Fruit fly (Drosophila melanogaster): ENCODE data around the gene pb.

Gene pb

dm6 chr3R:6665117-6665654 is 76.7 kb downstream of the pb start (continued):
- no peak for TF ChIP-seq Atf-2 (GFP tag; optimal IDR thresholded peaks at IDR 0.05)
- TF ChIP-seq CG10959 (GFP tag; IDR thresholded peaks at IDR 0.05) = peak; percentile 8; the same call in 1 of the 2 replicates
- no peak for TF ChIP-seq CG34376 (GFP tag; optimal IDR thresholded peaks at IDR 0.05)
- no peak for TF ChIP-seq CG10979 (tag; optimal IDR thresholded peaks at IDR 0.05)
- no peak for TF ChIP-seq CG31441 (GFP tag; IDR thresholded peaks at IDR 0.05)
- no peak for TF ChIP-seq trh (GFP tag; optimal IDR thresholded peaks at IDR 0.05)
- no peak for TF ChIP-seq CG15269 (tag; optimal IDR thresholded peaks at IDR 0.05)
- no peak for TF ChIP-seq Max (GFP tag; optimal IDR thresholded peaks at IDR 0.05)
- TF ChIP-seq CkIIα-i1 (GFP tag; IDR thresholded peaks at IDR 0.05) = no peak
- TF ChIP-seq stwl (tag; optimal IDR thresholded peaks at IDR 0.05) = no peak
- TF ChIP-seq CG1647 (GFP tag; optimal IDR thresholded peaks at IDR 0.05) = no peak
- no peak for TF ChIP-seq CG8089 (GFP tag; optimal IDR thresholded peaks at IDR 0.05)
- TF ChIP-seq so (GFP tag; IDR thresholded peaks at IDR 0.05) = no peak
- TF ChIP-seq jumu (GFP tag; optimal IDR thresholded peaks at IDR 0.05) = no peak
- TF ChIP-seq vvl (GFP tag; IDR thresholded peaks at IDR 0.05) = no peak
- no peak for TF ChIP-seq vnd (GFP tag; IDR thresholded peaks at IDR 0.05; ENCODE audit: partially characterized antibody)
- TF ChIP-seq CG3726 (GFP tag; IDR thresholded peaks at IDR 0.05) = no peak
- TF ChIP-seq CG7271 (tag; optimal IDR thresholded peaks at IDR 0.05) = no peak
- no peak for TF ChIP-seq TFAM (GFP tag; optimal IDR thresholded peaks at IDR 0.05)
- peak; percentile 21 for TF ChIP-seq CG15479 (GFP tag; optimal IDR thresholded peaks at IDR 0.05)
- TF ChIP-seq twi (tag; optimal IDR thresholded peaks at IDR 0.05) = no peak
- no peak for TF ChIP-seq inv (GFP tag; IDR thresholded peaks at IDR 0.05; ENCODE audit: partially characterized antibody)
- TF ChIP-seq toy (GFP tag; IDR thresholded peaks at IDR 0.05) = no peak
- no peak for TF ChIP-seq gem (tag; optimal IDR thresholded peaks at IDR 0.05)
- peak; percentile 52 for TF ChIP-seq CG15601 (tag; optimal IDR thresholded peaks at IDR 0.05)
- TF ChIP-seq CG11723 (GFP tag; optimal IDR thresholded peaks at IDR 0.05) = no peak
- no peak for TF ChIP-seq hth (optimal IDR thresholded peaks at IDR 0.05)
- TF ChIP-seq CG2678 (tag; optimal IDR thresholded peaks at IDR 0.05) = no peak
- TF ChIP-seq ttk (GFP tag; IDR thresholded peaks at IDR 0.05) = 0 out of 2 replicates have a peak, but pooled peaks have one; percentile 4
- 0 out of 2 replicates have a peak, but pooled peaks have one; percentile 15 for TF ChIP-seq sens-2 (GFP tag; IDR thresholded peaks at IDR 0.05)
- TF ChIP-seq CG3838 (GFP tag; optimal IDR thresholded peaks at IDR 0.05) = no peak
- TF ChIP-seq lmd (GFP tag; IDR thresholded peaks at IDR 0.05) = no peak
- TF ChIP-seq CG13296 (GFP tag; optimal IDR thresholded peaks at IDR 0.05) = no peak
- TF ChIP-seq CG2199 (GFP tag; IDR thresholded peaks at IDR 0.05) = 0 out of 3 replicates have a peak, but pooled peaks have one; percentile 51
- no peak for TF ChIP-seq lov (optimal IDR thresholded peaks at IDR 0.05)
- TF ChIP-seq lov (GFP tag; IDR thresholded peaks at IDR 0.05) = 0 out of 3 replicates have a peak, but pooled peaks have one; percentile 65
- peak; percentile 80 for TF ChIP-seq ATbp (GFP tag; optimal IDR thresholded peaks at IDR 0.05)
- no peak for TF ChIP-seq lola (GFP tag; optimal IDR thresholded peaks at IDR 0.05)
- TF ChIP-seq Ravus (GFP tag; IDR thresholded peaks at IDR 0.05) = no peak
- no peak for TF ChIP-seq mam (GFP tag; optimal IDR thresholded peaks at IDR 0.05)
- peak; percentile 59 for TF ChIP-seq ac (GFP tag; optimal IDR thresholded peaks at IDR 0.05)
- no peak for TF ChIP-seq CG34224 (GFP tag; IDR thresholded peaks at IDR 0.05; ENCODE audit: partially characterized antibody)
- TF ChIP-seq CG11695 (GFP tag; IDR thresholded peaks at IDR 0.05) = no peak
- no peak for TF ChIP-seq ab (GFP tag; optimal IDR thresholded peaks at IDR 0.05)
- TF ChIP-seq CG2875 (GFP tag; optimal IDR thresholded peaks at IDR 0.05) = peak; percentile 81
- TF ChIP-seq Sox102F (GFP tag; optimal IDR thresholded peaks at IDR 0.05) = no peak
- no peak for TF ChIP-seq CG2120 (GFP tag; optimal IDR thresholded peaks at IDR 0.05)
- TF ChIP-seq CG12942 (GFP tag; optimal IDR thresholded peaks at IDR 0.05) = no peak
- TF ChIP-seq dmrt99B (tag; optimal IDR thresholded peaks at IDR 0.05) = no peak
- no peak for TF ChIP-seq maf-S (GFP tag; optimal IDR thresholded peaks at IDR 0.05)
- TF ChIP-seq Dek (tag; optimal IDR thresholded peaks at IDR 0.05) = no peak

All from whole organism, embryonic.